Fruit fly (Drosophila melanogaster) whole organism: ENCODE data around the gene zen.

ENCODE experiments used
- CG8478 ChIP-seq: fragments of >200 bp; optimal IDR thresholded peaks from 2 replicates; lab custom pipeline; 2018; ENCODE audit warnings: inconsistent platforms
- Dll ChIP-seq: fragments of >200 bp; optimal IDR thresholded peaks from 2 replicates; lab custom pipeline; 2017
- EcR ChIP-seq, 2 experiments: fragments of >200 bp; optimal IDR thresholded peaks; 2 replicates each; lab custom pipeline; 2017; ENCODE audit warnings: missing biosample characterization in 2 of 2, missing genetic modification characterization in 2 of 2, missing genetic modification reagents in 2 of 2
- pan ChIP-seq: fragments of >200 bp; optimal IDR thresholded peaks from 2 replicates; lab custom pipeline; 2017
- psq ChIP-seq: fragments of >200 bp; optimal IDR thresholded peaks from 2 replicates; lab custom pipeline; 2017
- usp ChIP-seq: fragments of >200 bp; optimal IDR thresholded peaks from 2 replicates; lab custom pipeline; 2017; ENCODE audit warnings: missing biosample characterization, missing genetic modification characterization, mixed read lengths

The zen gene

DNA sequence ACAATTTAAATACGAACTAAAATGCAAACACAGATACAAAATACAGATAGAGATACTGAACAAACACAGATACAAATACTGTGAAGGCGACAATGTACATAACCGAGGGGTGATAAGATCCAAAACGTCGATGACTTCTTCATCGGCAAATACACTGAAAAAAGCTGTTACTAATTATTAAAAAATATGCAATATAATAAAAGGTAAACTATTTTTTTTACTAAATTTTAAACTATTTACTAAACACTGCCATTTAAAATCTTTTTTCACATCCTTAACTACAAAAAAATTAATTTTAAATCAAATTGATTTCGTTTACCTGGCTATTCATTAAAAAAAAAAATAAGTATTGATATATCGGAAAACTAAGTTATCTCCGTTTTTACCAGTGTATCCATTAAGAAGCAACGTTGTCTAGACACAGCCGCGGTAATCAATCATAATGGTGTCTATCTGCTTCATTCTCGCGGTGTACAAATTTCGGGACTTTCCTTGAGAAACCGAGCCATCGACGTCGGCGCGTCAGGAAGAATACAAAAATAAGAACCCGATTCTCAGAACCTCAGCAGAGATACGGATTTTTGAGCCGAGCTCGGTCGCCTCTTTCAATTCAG is 8.9 kb upstream of the zen start:
- TF ChIP-seq usp (GFP tag; lab: Kevin White, UChicago) (no peak), Dll (no peak), pan (no peak), EcR (GFP tag; optimal IDR thresholded peaks at IDR 0.05; lab: Kevin White, UChicago) (no peak), CG8478 (lab: Kevin White, UChicago) (no peak), psq (lab: Kevin White, UChicago) (no peak)

DNA sequence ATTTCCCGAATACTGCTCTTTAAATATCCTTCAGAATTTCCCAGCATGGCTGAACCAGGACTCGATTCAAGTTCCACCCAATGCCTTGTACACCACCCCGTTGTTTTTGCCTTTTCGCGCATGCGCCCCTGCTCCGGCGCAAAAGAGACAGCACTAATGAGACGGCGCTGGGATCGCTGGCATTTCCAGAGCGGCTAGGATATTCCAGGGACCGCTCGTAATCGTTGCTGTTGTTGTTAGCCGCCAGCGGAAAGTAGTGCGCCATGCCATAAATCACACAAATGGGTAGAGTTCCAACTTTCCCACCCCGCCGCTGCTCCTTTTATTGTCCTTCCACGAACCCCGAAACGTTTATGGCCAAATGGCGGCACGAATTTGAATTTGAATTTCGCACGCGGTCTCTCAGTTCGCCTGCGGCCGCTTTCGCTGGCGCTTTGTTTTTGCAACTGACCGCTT is 8.2 kb upstream of the zen start, which contains the start of gene Ama:
Ama (plus strand) TSS at position 406 of the 456 bp plus-strand sequence.
- no peak for TF ChIP-seq usp (GFP tag; lab: Kevin White, UChicago)
- TF ChIP-seq Dll = no peak
- TF ChIP-seq EcR (GFP tag; optimal IDR thresholded peaks at IDR 0.05; lab: Kevin White, UChicago) = no peak
- no peak for TF ChIP-seq CG8478 (lab: Kevin White, UChicago)
- no peak for TF ChIP-seq pan
- no peak for TF ChIP-seq psq (lab: Kevin White, UChicago)

- no peak for TF ChIP-seq pan
- no peak for TF ChIP-seq EcR (GFP tag; optimal IDR thresholded peaks at IDR 0.05; lab: Kevin White, UChicago)
- TF ChIP-seq CG8478 (lab: Kevin White, UChicago) = no peak
- TF ChIP-seq usp (GFP tag; lab: Kevin White, UChicago) = no peak
- no peak for TF ChIP-seq psq (lab: Kevin White, UChicago)
- TF ChIP-seq Dll = no peak
Observed at dm6 chr3R:6760755-6761647, 7.0 kb upstream of the zen start.

DNA sequence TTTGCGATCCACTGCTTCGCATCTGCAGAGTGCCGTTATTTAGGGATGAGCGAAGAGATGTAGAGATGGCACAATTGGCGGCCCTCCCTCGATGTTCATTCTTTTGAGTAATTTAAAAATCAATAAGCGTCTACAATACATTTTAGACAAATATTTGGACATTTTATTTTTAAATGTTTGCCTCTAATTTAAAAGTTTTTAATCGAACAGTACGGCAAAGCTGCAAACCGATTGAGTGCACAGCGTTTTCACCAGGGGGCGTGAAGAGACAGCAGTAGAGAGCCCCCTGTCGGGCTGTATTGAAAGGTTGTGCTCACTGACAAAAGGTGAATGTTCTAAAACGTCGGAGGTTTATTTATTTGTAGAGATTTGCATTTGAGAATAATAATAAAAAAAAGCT is 5.4 kb upstream of the zen start, which contains the start of gene bcd:
bcd (minus strand) TSS at position 48 of the 400 bp plus-strand sequence.
- TF ChIP-seq CG8478 (lab: Kevin White, UChicago) = no peak
- TF ChIP-seq Dll = no peak

- TF ChIP-seq psq (lab: Kevin White, UChicago) (no peak), Dll (no peak), EcR (GFP tag; optimal IDR thresholded peaks at IDR 0.05; lab: Kevin White, UChicago) (no peak), usp (GFP tag; lab: Kevin White, UChicago) (no peak), CG8478 (lab: Kevin White, UChicago) (no peak), pan (no peak)
Observed at dm6 chr3R:6755454-6755853, 1.5 kb upstream of the zen start.

DNA sequence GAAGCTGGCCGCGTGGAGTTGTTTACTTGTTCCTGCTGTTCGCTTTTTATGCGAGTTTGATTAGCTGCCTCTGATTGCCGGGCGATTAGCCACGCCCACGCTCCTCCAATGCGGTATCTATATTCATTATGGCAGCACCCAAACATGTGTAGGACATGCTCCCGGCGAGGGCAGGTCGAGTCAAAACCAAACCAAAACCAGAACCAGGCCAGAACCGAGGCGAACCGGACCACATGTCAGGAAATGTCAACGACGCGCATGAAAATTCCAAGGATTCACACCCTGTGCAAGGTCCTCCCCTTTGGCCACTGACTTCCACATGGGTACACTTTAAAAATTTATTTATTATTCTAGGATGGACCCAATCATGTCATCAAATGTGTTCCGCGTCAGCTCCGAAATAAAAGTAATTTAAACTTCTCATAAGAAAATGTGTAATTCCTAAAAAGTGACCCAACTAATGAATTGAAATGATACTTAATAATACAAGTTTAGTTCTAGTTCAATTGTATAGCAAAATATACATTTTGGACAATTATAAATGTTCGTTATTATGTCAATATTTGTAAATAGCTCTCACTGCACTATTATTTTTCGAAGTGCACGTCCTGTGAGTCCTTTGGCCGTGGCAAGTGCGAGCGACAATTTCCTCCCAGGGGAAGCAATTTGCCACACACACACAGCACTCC is 2.4 kb downstream of the zen start:
- no peak for TF ChIP-seq Dll
- no peak for TF ChIP-seq EcR (GFP tag; optimal IDR thresholded peaks at IDR 0.05; lab: Kevin White, UChicago)
- TF ChIP-seq pan = no peak
- no peak for TF ChIP-seq psq (lab: Kevin White, UChicago)
- no peak for TF ChIP-seq CG8478 (lab: Kevin White, UChicago)
- TF ChIP-seq usp (GFP tag; lab: Kevin White, UChicago) = no peak

- TF ChIP-seq EcR (GFP tag; optimal IDR thresholded peaks at IDR 0.05; lab: Kevin White, UChicago) = no peak
- TF ChIP-seq Dll = no peak
Observed at dm6 chr3R:6747907-6748306, 6.1 kb downstream of the zen start, which contains the start of gene CG34297. Gene CG34297, minus strand, starts transcription at chr3R:6748007.

DNA sequence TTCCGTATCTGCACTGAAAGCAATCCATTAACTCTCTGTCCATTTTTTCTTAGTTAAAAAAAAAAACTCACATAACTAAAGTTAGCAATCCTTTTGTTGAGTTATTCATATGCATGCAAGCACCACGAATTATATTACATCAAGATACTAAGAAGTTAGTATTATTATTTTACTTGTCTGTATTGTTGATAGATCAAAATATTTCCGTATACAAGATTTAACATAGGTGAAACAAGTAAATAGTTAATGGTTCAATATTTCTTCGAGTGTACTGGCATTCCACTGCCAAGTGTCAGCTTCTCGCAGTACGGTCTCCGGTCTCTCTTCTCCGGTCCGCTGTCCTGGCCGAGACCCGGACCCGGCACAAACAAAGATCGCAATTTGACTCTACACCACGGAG is 7.8 kb downstream of the zen start:
- TF ChIP-seq EcR (GFP tag; optimal IDR thresholded peaks at IDR 0.05; lab: Kevin White, UChicago) (no peak), CG8478 (lab: Kevin White, UChicago) (no peak), pan (no peak), Dll (no peak), usp (GFP tag; lab: Kevin White, UChicago) (no peak), psq (lab: Kevin White, UChicago) (no peak)

- TF ChIP-seq CG8478 (lab: Kevin White, UChicago) = no peak
Observed at dm6 chr3R:6744036-6744435, 10.0 kb downstream of the zen start, which contains the start of gene zen2. Gene zen2, minus strand, starts transcription at chr3R:6744136.

- TF ChIP-seq usp (GFP tag; lab: Kevin White, UChicago) = no peak
- no peak for TF ChIP-seq psq (lab: Kevin White, UChicago)
Observed at dm6 chr3R:6741983-6742382, 12.0 kb downstream of the zen start, which contains the start of gene pb. Gene pb, minus strand, starts transcription at chr3R:6742063.

dm6 chr3R:6741400-6741959 is 12.5 kb downstream of the zen start:
- TF ChIP-seq CG8478 (lab: Kevin White, UChicago) (peak; percentile 48), EcR (GFP tag; optimal IDR thresholded peaks at IDR 0.05; lab: Kevin White, UChicago) (no peak)

dm6 chr3R:6735722-6736121 is 18.3 kb downstream of the zen start:
- TF ChIP-seq pan (no peak), usp (GFP tag; lab: Kevin White, UChicago) (no peak), EcR (GFP tag; optimal IDR thresholded peaks at IDR 0.05; lab: Kevin White, UChicago) (no peak), Dll (no peak), psq (lab: Kevin White, UChicago) (no peak), CG8478 (lab: Kevin White, UChicago) (no peak)
